Worm (Caenorhabditis elegans): ENCODE results near the gene drp-1.

ce11 chrIV:5563280-5563679 is 25.0 kb downstream of the drp-1 start:
- no peak for TF ChIP-seq madf-9 (GFP tag; conservative IDR thresholded peaks at IDR 0.05)
- TF ChIP-seq Y5F2A.4 (GFP tag; optimal IDR thresholded peaks at IDR 0.05), result no peak
- no peak for TF ChIP-seq lin-13 (GFP tag; optimal IDR thresholded peaks at IDR 0.05)
- no peak for TF ChIP-seq snpc-4 (tag; optimal IDR thresholded peaks at IDR 0.05)
- TF ChIP-seq pqm-1 (tag; optimal IDR thresholded peaks at IDR 0.05), result no peak
- TF ChIP-seq set-16 (GFP tag; IDR thresholded peaks at IDR 0.05), result no peak
- TF ChIP-seq pha-4 (GFP tag; IDR thresholded peaks at IDR 0.05), result no peak
- TF ChIP-seq pha-4 (tag; optimal IDR thresholded peaks at IDR 0.05), result no peak
- no peak for TF ChIP-seq hmg-1.1 (GFP tag; IDR thresholded peaks at IDR 0.05)
- no peak for TF ChIP-seq mdl-1 (tag; optimal IDR thresholded peaks at IDR 0.05)
- no peak for TF ChIP-seq lin-39 (tag; optimal IDR thresholded peaks at IDR 0.05)
